Fruit fly (Drosophila melanogaster) whole organism, embryonic: Measurements from ENCODE around the gene gkt.

ENCODE experiments used
- Abd-B ChIP-seq: fragments of 200-800 bp; sonication (Bioruptor generic); optimal IDR thresholded peaks from 2 replicates; lab custom pipeline; 2018; ENCODE audit warnings: missing biosample characterization, mild to moderate bottlenecking, missing genetic modification characterization, moderate library complexity
- Antp ChIP-seq: fragments of 200-800 bp; sonication (Bioruptor generic); optimal IDR thresholded peaks from 3 replicates; lab custom pipeline; 2016; ENCODE audit warnings: missing biosample characterization, missing genetic modification characterization
- C15 ChIP-seq: fragments of 200-800 bp; sonication (Bioruptor generic); IDR thresholded peaks from 3 replicates; pipeline ENCODE4 v1.3.6; 2022; ENCODE audit warnings: missing biosample characterization, missing genetic modification characterization
- CG10543 ChIP-seq: fragments of 200-800 bp; sonication (Bioruptor generic); optimal IDR thresholded peaks from 3 replicates; lab custom pipeline; 2017; ENCODE audit warnings: missing biosample characterization, mild to moderate bottlenecking, missing genetic modification characterization, moderate library complexity
- CG11398 ChIP-seq: fragments of 200-800 bp; sonication (Bioruptor generic); optimal IDR thresholded peaks from 2 replicates; lab custom pipeline; 2016; ENCODE audit warnings: missing biosample characterization, missing genetic modification characterization
- CG14050 ChIP-seq: fragments of 200-800 bp; sonication (Bioruptor generic); IDR thresholded peaks from 3 replicates; pipeline ENCODE4 v1.3.6; 2022; ENCODE audit warnings: missing biosample characterization, missing genetic modification characterization
- CG15696 ChIP-seq: fragments of 200-800 bp; sonication (Bioruptor generic); optimal IDR thresholded peaks from 2 replicates; lab custom pipeline; 2019; ENCODE audit warnings: missing biosample characterization, mild to moderate bottlenecking, missing genetic modification characterization, moderate library complexity
- CG1603 ChIP-seq: fragments of 200-800 bp; sonication (Bioruptor generic); optimal IDR thresholded peaks from 2 replicates; lab custom pipeline; 2019; ENCODE audit warnings: missing biosample characterization, mild to moderate bottlenecking, missing genetic modification characterization, moderate library complexity
- CG17186 ChIP-seq: fragments of 200-800 bp; sonication (Bioruptor generic); optimal IDR thresholded peaks from 3 replicates; lab custom pipeline; 2017; ENCODE audit warnings: missing biosample characterization, missing genetic modification reagents, missing genetic modification characterization
- CG18764 ChIP-seq: fragments of 200-800 bp; sonication (Bioruptor generic); optimal IDR thresholded peaks from 3 replicates; lab custom pipeline; 2016; ENCODE audit warnings: missing biosample characterization, missing genetic modification characterization
- CG3163 ChIP-seq: fragments of 200-800 bp; sonication (Bioruptor generic); optimal IDR thresholded peaks from 3 replicates; lab custom pipeline; 2016; ENCODE audit warnings: missing biosample characterization, missing genetic modification characterization
- CG34224 ChIP-seq: fragments of 200-800 bp; sonication (Bioruptor generic); IDR thresholded peaks from 3 replicates; pipeline ENCODE4 v1.3.6; 2022; ENCODE audit warnings: missing biosample characterization, missing genetic modification characterization; ENCODE audit not compliant: partially characterized antibody
- CG4854 ChIP-seq: fragments of 200-800 bp; sonication (Bioruptor generic); optimal IDR thresholded peaks from 2 replicates; lab custom pipeline; 2016; ENCODE audit warnings: missing biosample characterization, missing genetic modification characterization, inconsistent platforms
- CG6254 ChIP-seq: fragments of 200-800 bp; sonication (Bioruptor generic); optimal IDR thresholded peaks from 3 replicates; lab custom pipeline; 2017; ENCODE audit warnings: mild to moderate bottlenecking, missing biosample characterization, missing genetic modification reagents, missing genetic modification characterization
- CG6683 ChIP-seq: fragments of 200-800 bp; sonication (Bioruptor generic); optimal IDR thresholded peaks from 2 replicates; lab custom pipeline; 2017; ENCODE audit warnings: missing biosample characterization, mild to moderate bottlenecking, missing genetic modification characterization, missing genetic modification reagents
- CG6813 ChIP-seq: fragments of 200-800 bp; sonication (Bioruptor generic); optimal IDR thresholded peaks from 2 replicates; lab custom pipeline; 2017; ENCODE audit warnings: missing biosample characterization, missing genetic modification characterization, mild to moderate bottlenecking, moderate library complexity, missing genetic modification reagents
- CG7745 ChIP-seq: fragments of 200-800 bp; sonication (Bioruptor generic); optimal IDR thresholded peaks from 2 replicates; lab custom pipeline; 2018; ENCODE audit warnings: missing biosample characterization, mild to moderate bottlenecking, missing genetic modification characterization, moderate library complexity
- CG7963 ChIP-seq: fragments of 200-800 bp; sonication (Bioruptor generic); IDR thresholded peaks from 3 replicates; pipeline ENCODE4 v1.3.6; 2022; ENCODE audit warnings: missing biosample characterization, missing genetic modification characterization; ENCODE audit not compliant: partially characterized antibody
- CG8089 ChIP-seq: fragments of 200-800 bp; sonication (Bioruptor generic); optimal IDR thresholded peaks from 3 replicates; lab custom pipeline; 2016; ENCODE audit warnings: missing biosample characterization, missing genetic modification characterization
- CrebB ChIP-seq: fragments of 200-800 bp; sonication (Bioruptor generic); optimal IDR thresholded peaks from 3 replicates; lab custom pipeline; 2018; ENCODE audit warnings: missing biosample characterization, mild to moderate bottlenecking, missing genetic modification characterization
- Doc3 ChIP-seq: fragments of 200-800 bp; sonication (Bioruptor generic); IDR thresholded peaks from 3 replicates; pipeline ENCODE4 v1.3.6; 2022; ENCODE audit warnings: missing biosample characterization, missing genetic modification characterization; ENCODE audit not compliant: partially characterized antibody
- GATAe ChIP-seq: fragments of 200-800 bp; sonication (Bioruptor generic); conservative IDR thresholded peaks from 2 replicates; pipeline ENCODE4 v1.3.6; 2022; ENCODE audit warnings: missing biosample characterization, missing genetic modification characterization
- Jarid2 ChIP-seq: fragments of 200-800 bp; sonication (Bioruptor generic); optimal IDR thresholded peaks from 3 replicates; lab custom pipeline; 2017; ENCODE audit warnings: mild to moderate bottlenecking, missing biosample characterization, missing genetic modification reagents, missing genetic modification characterization
- Med ChIP-seq: fragments of 200-800 bp; sonication (Bioruptor generic); peaks from one replicate; lab custom pipeline; 2016; ENCODE audit warnings: missing biosample characterization, missing genetic modification characterization, mild to moderate bottlenecking, inconsistent platforms, moderate library complexity
- NFAT ChIP-seq: fragments of 200-800 bp; sonication (Bioruptor generic); IDR thresholded peaks from 2 replicates; pipeline ENCODE4 v1.3.6; 2022; ENCODE audit warnings: missing biosample characterization, missing genetic modification characterization
- Nf-YB ChIP-seq: fragments of 200-800 bp; sonication (Bioruptor generic); optimal IDR thresholded peaks from 3 replicates; lab custom pipeline; 2019; ENCODE audit warnings: missing biosample characterization, mild to moderate bottlenecking, missing genetic modification characterization, moderate library complexity
- Nf-YC ChIP-seq: fragments of 200-800 bp; optimal IDR thresholded peaks from 3 replicates; lab custom pipeline; 2019; ENCODE audit warnings: missing biosample characterization, mild to moderate bottlenecking, missing genetic modification characterization, moderate library complexity
- PHDP ChIP-seq: fragments of 200-800 bp; sonication (Bioruptor generic); optimal IDR thresholded peaks from 3 replicates; lab custom pipeline; 2018; ENCODE audit warnings: missing biosample characterization, mild to moderate bottlenecking, missing genetic modification characterization, moderate library complexity
- Ravus ChIP-seq: fragments of 200-800 bp; sonication (Bioruptor generic); IDR thresholded peaks from 2 replicates; pipeline ENCODE4 v1.3.6; 2022; ENCODE audit warnings: missing biosample characterization, missing genetic modification characterization
- Rx ChIP-seq: fragments of 200-800 bp; sonication (Bioruptor generic); IDR thresholded peaks from 2 replicates; pipeline ENCODE4 v1.3.6; 2022; ENCODE audit warnings: missing biosample characterization, missing genetic modification characterization
- Spps ChIP-seq: fragments of 200-800 bp; sonication (Bioruptor generic); optimal IDR thresholded peaks from 2 replicates; lab custom pipeline; 2018; ENCODE audit warnings: missing biosample characterization, mild to moderate bottlenecking, missing genetic modification characterization
- TFAM ChIP-seq: fragments of 200-800 bp; sonication (Bioruptor generic); optimal IDR thresholded peaks from 2 replicates; lab custom pipeline; 2017; ENCODE audit warnings: missing biosample characterization, missing genetic modification characterization, inconsistent platforms
- Trl ChIP-seq, 3 experiments: fragments of >200 bp in 2 of 3; fragments of 200-800 bp in 1 of 3; sonication (Bioruptor generic) in 1 of 3; optimal IDR thresholded peaks; 2 replicates in 1 of 3; 3 replicates in 2 of 3; lab custom pipeline; 2016 to 2017; ENCODE audit warnings: missing biosample characterization in 1 of 3, missing genetic modification characterization in 1 of 3
- Usf ChIP-seq: fragments of 200-800 bp; sonication (Bioruptor generic); optimal IDR thresholded peaks from 2 replicates; lab custom pipeline; 2017; ENCODE audit warnings: missing genotype, missing biosample characterization, missing genetic modification characterization
- YL-1 ChIP-seq: fragments of 200-800 bp; sonication (Bioruptor generic); optimal IDR thresholded peaks from 3 replicates; lab custom pipeline; 2017; ENCODE audit warnings: missing biosample characterization, mild to moderate bottlenecking, missing genetic modification characterization
- aop ChIP-seq: fragments of 200-800 bp; sonication (Bioruptor generic); IDR thresholded peaks from 2 replicates; pipeline ENCODE4 v1.3.6; 2022; ENCODE audit warnings: missing biosample characterization, missing genetic modification characterization
- br ChIP-seq: fragments of >200 bp; optimal IDR thresholded peaks from 2 replicates; lab custom pipeline; 2017
- fru ChIP-seq: fragments of >200 bp; optimal IDR thresholded peaks from 2 replicates; lab custom pipeline; 2017
- gcm2 ChIP-seq: fragments of 200-800 bp; sonication (Bioruptor generic); optimal IDR thresholded peaks from 2 replicates; lab custom pipeline; 2016; ENCODE audit warnings: missing biosample characterization, missing genetic modification characterization
- insv ChIP-seq, 2 experiments: fragments of 200-800 bp; sonication (Bioruptor generic); optimal IDR thresholded peaks; 3 replicates each; lab custom pipeline; 2016 to 2018; ENCODE audit warnings: missing biosample characterization in 2 of 2, missing genetic modification characterization in 2 of 2
- kah ChIP-seq: fragments of 200-800 bp; sonication (Bioruptor generic); optimal IDR thresholded peaks from 2 replicates; lab custom pipeline; 2018; ENCODE audit warnings: missing biosample characterization, mild to moderate bottlenecking, missing genetic modification characterization
- nau ChIP-seq: fragments of 200-800 bp; sonication (Bioruptor generic); optimal IDR thresholded peaks from 3 replicates; lab custom pipeline; 2017; ENCODE audit warnings: missing biosample characterization, mild to moderate bottlenecking, missing genetic modification characterization, missing genetic modification reagents
- oc ChIP-seq: fragments of 200-800 bp; sonication (Bioruptor generic); optimal IDR thresholded peaks from 2 replicates; lab custom pipeline; 2018; ENCODE audit warnings: missing biosample characterization, mild to moderate bottlenecking, missing genetic modification characterization, moderate library complexity
- psq ChIP-seq: fragments of 200-800 bp; sonication (Bioruptor generic); optimal IDR thresholded peaks from 2 replicates; lab custom pipeline; 2017; ENCODE audit warnings: missing biosample characterization, missing genetic modification characterization
- slp2 ChIP-seq: fragments of 200-800 bp; sonication (Bioruptor generic); optimal IDR thresholded peaks from 2 replicates; lab custom pipeline; 2016; ENCODE audit warnings: missing biosample characterization, missing genetic modification characterization
- tgo ChIP-seq: fragments of 200-800 bp; sonication (Bioruptor generic); IDR thresholded peaks from 3 replicates; pipeline ENCODE4 v1.3.6; 2022; ENCODE audit warnings: missing biosample characterization, missing genetic modification characterization
- trem ChIP-seq: fragments of 200-800 bp; optimal IDR thresholded peaks from 3 replicates; lab custom pipeline; 2019; ENCODE audit warnings: missing biosample characterization, mild to moderate bottlenecking, missing genetic modification characterization, moderate library complexity
- wek ChIP-seq: fragments of 200-800 bp; sonication (Bioruptor generic); optimal IDR thresholded peaks from 3 replicates; lab custom pipeline; 2018; ENCODE audit warnings: missing biosample characterization, mild to moderate bottlenecking, missing genetic modification characterization, moderate library complexity
- zen2 ChIP-seq: fragments of 200-800 bp; sonication (Bioruptor generic); IDR thresholded peaks from 3 replicates; pipeline ENCODE4 v1.3.6; 2022; ENCODE audit warnings: missing biosample characterization, missing genetic modification characterization; ENCODE audit not compliant: partially characterized antibody
- zfh2 ChIP-seq: fragments of 200-800 bp; sonication (Bioruptor generic); optimal IDR thresholded peaks from 2 replicates; lab custom pipeline; 2016; ENCODE audit warnings: missing biosample characterization, missing genetic modification characterization

The gkt gene

dm6 chr2L:3170949-3171579 lies 11.3 kb downstream of the gkt start, which contains the start of gene CG44002 (continued):
- TF ChIP-seq CrebB (no peak), wek (GFP tag; lab: Kevin White, UChicago) (no peak), Doc3 (GFP tag; lab: Robert Waterston, UW) (no peak), zfh2 (GFP tag; lab: Kevin White, UChicago) (no peak), slp2 (GFP tag; lab: Kevin White, UChicago) (no peak), CG18764 (GFP tag; lab: Kevin White, UChicago) (no peak), Usf (GFP tag; lab: Kevin White, UChicago) (no peak), Spps (tag; lab: Kevin White, UChicago) (no peak), PHDP (tag; lab: Kevin White, UChicago) (no peak), Nf-YC (tag; lab: Kevin White, UChicago) (no peak), C15 (GFP tag; lab: Robert Waterston, UW) (no peak), zen2 (GFP tag; lab: Robert Waterston, UW) (no peak), CG4854 (GFP tag; lab: Kevin White, UChicago) (no peak), kah (GFP tag; lab: Kevin White, UChicago) (no peak), YL-1 (GFP tag; lab: Kevin White, UChicago) (peak; percentile 38), CG15696 (tag; lab: Kevin White, UChicago) (no peak), CG7963 (no peak), CG11398 (no peak), aop (GFP tag; lab: Robert Waterston, UW) (no peak), psq (no peak), Jarid2 (GFP tag; lab: Kevin White, UChicago) (no peak), Ravus (GFP tag; lab: Robert Waterston, UW) (no peak), oc (no peak), fru (no peak), trem (tag; lab: Kevin White, UChicago) (peak; percentile 27), TFAM (GFP tag; lab: Kevin White, UChicago) (no peak), CG6254 (GFP tag; lab: Kevin White, UChicago) (peak; percentile 99), Nf-YB (GFP tag; lab: Kevin White, UChicago) (no peak), CG14050 (no peak), CG17186 (GFP tag; lab: Kevin White, UChicago) (peak; percentile 99), insv (GFP tag; optimal IDR thresholded peaks at IDR 0.05; lab: Kevin White, UChicago) (no peak), CG6813 (GFP tag; lab: Kevin White, UChicago) (no peak), nau (GFP tag; lab: Kevin White, UChicago) (no peak), br (no peak), GATAe (GFP tag; lab: Robert Waterston, UW) (no peak), CG10543 (no peak), CG8089 (no peak), tgo (GFP tag; lab: Robert Waterston, UW) (no peak), Trl (optimal IDR thresholded peaks at IDR 0.05; lab: Kevin White, UChicago) (no peak), Trl (GFP tag; optimal IDR thresholded peaks at IDR 0.05; lab: Kevin White, UChicago) (no peak), Med (GFP tag; lab: Kevin White, UChicago) (peak; percentile 79), CG34224 (GFP tag; lab: Robert Waterston, UW) (no peak), Abd-B (GFP tag; lab: Kevin White, UChicago) (no peak), CG7745 (tag; lab: Kevin White, UChicago) (no peak), CG3163 (no peak), CG6683 (GFP tag; lab: Kevin White, UChicago) (no peak), CG1603 (peak; percentile 35), gcm2 (GFP tag; lab: Kevin White, UChicago) (no peak), Rx (GFP tag; lab: Robert Waterston, UW) (no peak), Antp (GFP tag; lab: Kevin White, UChicago) (no peak), NFAT (GFP tag; lab: Robert Waterston, UW) (no peak)
